ENCODE assay signal across 5 fruit fly cellular contexts in the genomic region with DNA sequence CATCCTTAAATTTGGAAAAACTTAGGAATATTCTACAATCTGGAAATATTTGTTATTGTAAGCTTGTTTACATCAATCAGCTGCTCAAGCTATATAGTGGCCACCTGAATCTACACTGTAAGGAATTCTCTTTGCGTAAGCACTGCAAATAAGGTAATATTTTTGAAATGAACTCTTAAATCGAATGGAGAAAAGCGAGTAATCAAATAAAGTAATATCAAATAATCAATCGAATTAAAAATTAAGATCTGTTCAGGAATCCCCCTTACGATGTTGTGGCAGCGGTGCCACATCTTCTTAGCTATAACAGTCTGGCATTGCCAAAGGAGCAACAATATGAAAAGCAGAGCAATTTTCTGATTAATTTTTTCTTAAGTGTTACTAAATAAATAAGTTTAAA.
TF ChIP-seq lines count a peak whose summit lies in the region.

A gene (minus strand): TSS at position 160 of the 400 bp plus-strand sequence.
A gene (plus strand): TSS at position 303 of the 400 bp plus-strand sequence.

TF ChIP-seq in whole organism, adult, 20 proteins besides CTCF, POLR2A, EP300 and RAD21 (continued from another document):
- TF ChIP-seq CG7045 (GFP tag; optimal IDR thresholded peaks at IDR 0.05; lab: Kevin White, UChicago): peak; percentile 98
- TF ChIP-seq pad (GFP tag; optimal IDR thresholded peaks at IDR 0.05; lab: Kevin White, UChicago): peak; percentile 88
- TF ChIP-seq Hr96 (GFP tag; optimal IDR thresholded peaks at IDR 0.05; lab: Kevin White, UChicago): peak; percentile 95

TF ChIP-seq in whole organism, embryonic, 481 proteins besides CTCF, POLR2A, EP300 and RAD21 (continued from another document and continues in another):
- peak; percentile 82 for TF ChIP-seq Hey (tag; optimal IDR thresholded peaks at IDR 0.05; lab: Kevin White, UChicago)
- TF ChIP-seq CG2678 (tag; optimal IDR thresholded peaks at IDR 0.05; lab: Kevin White, UChicago): peak; percentile 98
- TF ChIP-seq Myb (GFP tag; optimal IDR thresholded peaks at IDR 0.05; lab: Kevin White, UChicago): peak; percentile 91
- TF ChIP-seq CG1792 (GFP tag; optimal IDR thresholded peaks at IDR 0.05; lab: Kevin White, UChicago): peak; percentile 99
- peak; percentile 99 for TF ChIP-seq CG2120 (GFP tag; optimal IDR thresholded peaks at IDR 0.05; lab: Kevin White, UChicago)
- TF ChIP-seq E2f1 (GFP tag; IDR thresholded peaks at IDR 0.05; lab: Robert Waterston, UW): peak; percentile 99
- peak; percentile 100 for TF ChIP-seq Ptx1 (GFP tag; IDR thresholded peaks at IDR 0.05; lab: Robert Waterston, UW)
- peak; percentile 99 for TF ChIP-seq az2 (GFP tag; optimal IDR thresholded peaks at IDR 0.05; lab: Kevin White, UChicago)
- TF ChIP-seq B-H2 (GFP tag; optimal IDR thresholded peaks at IDR 0.05; lab: Kevin White, UChicago): peak; percentile 94
- peak; percentile 99 for TF ChIP-seq Aef1 (GFP tag; IDR thresholded peaks at IDR 0.05; lab: Robert Waterston, UW)
- peak; percentile 99 for TF ChIP-seq ttk (GFP tag; IDR thresholded peaks at IDR 0.05; lab: Robert Waterston, UW)
- peak; percentile 100 for TF ChIP-seq Med (GFP tag; lab: Kevin White, UChicago)
- TF ChIP-seq Sry-δ (GFP tag; optimal IDR thresholded peaks at IDR 0.05; lab: Kevin White, UChicago): peak; percentile 78
- no peak for TF ChIP-seq hbn (GFP tag; IDR thresholded peaks at IDR 0.05; lab: Robert Waterston, UW; ENCODE audit: partially characterized antibody)
- TF ChIP-seq pnt (GFP tag; optimal IDR thresholded peaks at IDR 0.05; lab: Kevin White, UChicago): peak; percentile 99
- TF ChIP-seq Ets97D (GFP tag; optimal IDR thresholded peaks at IDR 0.05; lab: Kevin White, UChicago): peak; percentile 96
- TF ChIP-seq exex (tag; optimal IDR thresholded peaks at IDR 0.05; lab: Kevin White, UChicago): peak; percentile 86
- TF ChIP-seq chn (GFP tag; optimal IDR thresholded peaks at IDR 0.05; lab: Kevin White, UChicago): peak; percentile 99
- TF ChIP-seq CG14965 (GFP tag; optimal IDR thresholded peaks at IDR 0.05; lab: Kevin White, UChicago; ENCODE audit: borderline replicate concordance): peak; percentile 86
- TF ChIP-seq nom (GFP tag; optimal IDR thresholded peaks at IDR 0.05; lab: Kevin White, UChicago): peak; percentile 91
- TF ChIP-seq dm (GFP tag; optimal IDR thresholded peaks at IDR 0.05; lab: Kevin White, UChicago): peak; percentile 97
- peak; percentile 98 for TF ChIP-seq CG7987 (GFP tag; optimal IDR thresholded peaks at IDR 0.05; lab: Kevin White, UChicago)
- TF ChIP-seq CG6854 (GFP tag; optimal IDR thresholded peaks at IDR 0.05; lab: Kevin White, UChicago): peak; percentile 94
- peak; percentile 96 for TF ChIP-seq Gsc (GFP tag; IDR thresholded peaks at IDR 0.05; lab: Robert Waterston, UW)
- TF ChIP-seq CG12659 (GFP tag; optimal IDR thresholded peaks at IDR 0.05; lab: Kevin White, UChicago): peak; percentile 99
- peak; percentile 85 for TF ChIP-seq CG30020 (tag; optimal IDR thresholded peaks at IDR 0.05; lab: Kevin White, UChicago)
- TF ChIP-seq CG4360 (GFP tag; IDR thresholded peaks at IDR 0.05; lab: Robert Waterston, UW): peak; percentile 88
- peak; percentile 99 for TF ChIP-seq CG14014 (GFP tag; IDR thresholded peaks at IDR 0.05; lab: Robert Waterston, UW)
- TF ChIP-seq salm (tag; optimal IDR thresholded peaks at IDR 0.05; lab: Kevin White, UChicago): peak; percentile 94
- TF ChIP-seq CG10321 (GFP tag; IDR thresholded peaks at IDR 0.05; lab: Robert Waterston, UW): peak; percentile 89

TF ChIP-seq in whole organism, prepupa, 60 proteins besides CTCF, POLR2A, EP300 and RAD21 (continued from another document and continues in another):
- peak; percentile 95 for TF ChIP-seq fd59A (GFP tag; optimal IDR thresholded peaks at IDR 0.05; lab: Kevin White, UChicago)
- peak; percentile 99 for TF ChIP-seq CG10669 (GFP tag; optimal IDR thresholded peaks at IDR 0.05; lab: Kevin White, UChicago)
- peak; percentile 99 for TF ChIP-seq topi (GFP tag; optimal IDR thresholded peaks at IDR 0.05; lab: Kevin White, UChicago)
- peak; percentile 98 for TF ChIP-seq CG8632 (GFP tag; optimal IDR thresholded peaks at IDR 0.05; lab: Kevin White, UChicago)
- TF ChIP-seq ss (GFP tag; optimal IDR thresholded peaks at IDR 0.05; lab: Kevin White, UChicago): peak; percentile 90 to 95
- TF ChIP-seq Hr39 (GFP tag; optimal IDR thresholded peaks at IDR 0.05; lab: Kevin White, UChicago): peak; percentile 99
- TF ChIP-seq CG7368 (GFP tag; optimal IDR thresholded peaks at IDR 0.05; lab: Kevin White, UChicago): peak; percentile 99
- peak; percentile 98 for TF ChIP-seq dsx (GFP tag; optimal IDR thresholded peaks at IDR 0.05; lab: Kevin White, UChicago; ENCODE audit: poor library complexity, severe bottlenecking)
- TF ChIP-seq CG10631 (GFP tag; optimal IDR thresholded peaks at IDR 0.05; lab: Kevin White, UChicago): peak; percentile 99
- TF ChIP-seq pdm3 (GFP tag; optimal IDR thresholded peaks at IDR 0.05; lab: Kevin White, UChicago): peak; percentile 100
- peak; percentile 98 for TF ChIP-seq CG8119 (GFP tag; IDR thresholded peaks at IDR 0.05; lab: Robert Waterston, UW)
- TF ChIP-seq Smox (GFP tag; optimal IDR thresholded peaks at IDR 0.05; lab: Kevin White, UChicago): peak; percentile 99
- TF ChIP-seq CG9139 (GFP tag; optimal IDR thresholded peaks at IDR 0.05; lab: Kevin White, UChicago): peak; percentile 91
- peak; percentile 98 for TF ChIP-seq CG15336 (GFP tag; IDR thresholded peaks at IDR 0.05; lab: Robert Waterston, UW)
- peak; percentile 99 for TF ChIP-seq CG34406 (GFP tag; optimal IDR thresholded peaks at IDR 0.05; lab: Kevin White, UChicago)
- TF ChIP-seq Eip93F (GFP tag; optimal IDR thresholded peaks at IDR 0.05; lab: Kevin White, UChicago): peak; percentile 97
- TF ChIP-seq CG16779 (tag; optimal IDR thresholded peaks at IDR 0.05; lab: Kevin White, UChicago): peak; percentile 92
- peak; percentile 99 for TF ChIP-seq acj6 (GFP tag; optimal IDR thresholded peaks at IDR 0.05; lab: Kevin White, UChicago)
- peak; percentile 99 for TF ChIP-seq Met (GFP tag; optimal IDR thresholded peaks at IDR 0.05; lab: Kevin White, UChicago)
- peak; percentile 99 for TF ChIP-seq Hr4 (GFP tag; optimal IDR thresholded peaks at IDR 0.05; lab: Kevin White, UChicago)
- TF ChIP-seq svp (GFP tag; lab: Kevin White, UChicago): peak; percentile 99
- TF ChIP-seq CG11294 (GFP tag; IDR thresholded peaks at IDR 0.05; lab: Robert Waterston, UW): peak; percentile 99
- TF ChIP-seq OdsH (GFP tag; optimal IDR thresholded peaks at IDR 0.05; lab: Kevin White, UChicago): peak; percentile 100
- peak; percentile 99 for TF ChIP-seq Sox15 (GFP tag; optimal IDR thresholded peaks at IDR 0.05; lab: Kevin White, UChicago)
- peak; percentile 100 for TF ChIP-seq Sox14 (GFP tag; optimal IDR thresholded peaks at IDR 0.05; lab: Kevin White, UChicago)
- TF ChIP-seq CG6854 (GFP tag; optimal IDR thresholded peaks at IDR 0.05; lab: Kevin White, UChicago): peak; percentile 94
- TF ChIP-seq CG31627 (GFP tag; optimal IDR thresholded peaks at IDR 0.05; lab: Kevin White, UChicago): peak; percentile 99
- TF ChIP-seq salr (GFP tag; optimal IDR thresholded peaks at IDR 0.05; lab: Kevin White, UChicago): peak; percentile 98 to 99
- TF ChIP-seq Ets21C (GFP tag; optimal IDR thresholded peaks at IDR 0.05; lab: Kevin White, UChicago): peak; percentile 99
- TF ChIP-seq vri (GFP tag; optimal IDR thresholded peaks at IDR 0.05; lab: Kevin White, UChicago): peak; percentile 98
- peak; percentile 99 for TF ChIP-seq Eip75B (GFP tag; optimal IDR thresholded peaks at IDR 0.05; lab: Kevin White, UChicago)

TF ChIP-seq in whole organism, pupa, 21 proteins besides CTCF, POLR2A, EP300 and RAD21 (continued from another document):
- TF ChIP-seq CG17806 (tag; optimal IDR thresholded peaks at IDR 0.05; lab: Kevin White, UChicago) (peak; percentile 99), CG13204 (GFP tag; optimal IDR thresholded peaks at IDR 0.05; lab: Kevin White, UChicago) (peak; percentile 88)

TF ChIP-seq in whole organism, wandering third instar larva, 38 proteins besides CTCF, POLR2A, EP300 and RAD21 (continued from another document):
- no peak for TF ChIP-seq N (GFP tag; optimal IDR thresholded peaks at IDR 0.05; lab: Kevin White, UChicago)
- peak; percentile 91 for TF ChIP-seq CG9705 (GFP tag; optimal IDR thresholded peaks at IDR 0.05; lab: Kevin White, UChicago)
- TF ChIP-seq Rel (GFP tag; optimal IDR thresholded peaks at IDR 0.05; lab: Kevin White, UChicago): peak; percentile 68
- TF ChIP-seq Rel (tag; optimal IDR thresholded peaks at IDR 0.05; lab: Kevin White, UChicago): peak; percentile 85
- TF ChIP-seq OdsH (GFP tag; optimal IDR thresholded peaks at IDR 0.05; lab: Kevin White, UChicago): peak; percentile 99
- no peak for TF ChIP-seq CrebA (GFP tag; optimal IDR thresholded peaks at IDR 0.05; lab: Kevin White, UChicago; ENCODE audit: borderline replicate concordance)
- peak; percentile 97 for TF ChIP-seq dsf (GFP tag; optimal IDR thresholded peaks at IDR 0.05; lab: Kevin White, UChicago; ENCODE audit: borderline replicate concordance)
- no peak for TF ChIP-seq Dif (GFP tag; optimal IDR thresholded peaks at IDR 0.05; lab: Kevin White, UChicago; ENCODE audit: partially characterized antibody)
- no peak for TF ChIP-seq pan (optimal IDR thresholded peaks at IDR 0.05; lab: Kevin White, UChicago)
- peak; percentile 99 for TF ChIP-seq ey (GFP tag; optimal IDR thresholded peaks at IDR 0.05; lab: Kevin White, UChicago)
- TF ChIP-seq Sp1 (GFP tag; optimal IDR thresholded peaks at IDR 0.05; lab: Kevin White, UChicago): peak; percentile 97
- no peak for TF ChIP-seq usp (GFP tag; optimal IDR thresholded peaks at IDR 0.05; lab: Kevin White, UChicago)
- TF ChIP-seq Dfd (GFP tag; optimal IDR thresholded peaks at IDR 0.05; lab: Kevin White, UChicago): no peak
- no peak for TF ChIP-seq brk (GFP tag; optimal IDR thresholded peaks at IDR 0.05; lab: Kevin White, UChicago)
- peak; percentile 96 for TF ChIP-seq woc (GFP tag; optimal IDR thresholded peaks at IDR 0.05; lab: Kevin White, UChicago)
- TF ChIP-seq rgr (GFP tag; optimal IDR thresholded peaks at IDR 0.05; lab: Kevin White, UChicago): peak; percentile 99
- peak; percentile 99 for TF ChIP-seq Hnf4 (GFP tag; optimal IDR thresholded peaks at IDR 0.05; lab: Kevin White, UChicago)
- TF ChIP-seq sv (GFP tag; optimal IDR thresholded peaks at IDR 0.05; lab: Kevin White, UChicago): peak; percentile 98
